Comparison of ENCODE assay signal across 3 fruit fly cellular contexts in the genomic region with DNA sequence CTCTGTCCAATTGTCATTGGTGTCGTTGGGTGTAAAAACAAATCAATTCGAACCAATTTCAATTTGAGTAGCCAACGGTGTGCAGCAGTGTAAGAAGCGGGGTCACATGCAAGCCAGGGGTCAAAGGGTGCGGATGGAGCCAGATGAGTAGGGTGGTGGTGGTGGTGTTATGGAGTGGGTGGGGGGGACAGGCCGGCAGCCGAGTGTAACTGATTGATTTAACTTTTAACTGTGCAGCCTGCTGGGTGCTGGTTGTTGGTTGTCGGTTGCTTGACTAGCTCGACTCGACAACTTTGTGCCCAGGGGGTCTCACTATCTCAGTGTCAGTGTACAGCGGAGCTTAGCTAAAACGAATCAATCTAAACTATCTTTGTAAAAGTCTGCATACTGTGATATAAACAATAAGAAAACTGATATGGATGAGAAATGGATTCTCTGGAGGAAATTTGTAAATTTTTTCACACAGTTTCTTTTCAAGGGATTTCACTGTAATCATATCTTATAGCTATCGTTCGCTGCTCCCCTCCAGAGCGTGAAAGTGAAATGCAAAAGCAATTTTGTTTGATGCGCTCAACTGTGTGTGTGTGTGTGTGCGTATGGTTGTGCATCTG.
TF ChIP-seq lines count a peak whose summit lies in the region.

No protein-coding gene starts in this region.

TF ChIP-seq in whole organism, adult, 20 proteins besides CTCF, POLR2A, EP300 and RAD21 (continued from another document):
- TF ChIP-seq toe (GFP tag; optimal IDR thresholded peaks at IDR 0.05; lab: Kevin White, UChicago) = no peak
- TF ChIP-seq Hr96 (GFP tag; optimal IDR thresholded peaks at IDR 0.05; lab: Kevin White, UChicago) = peak; percentile 58
- TF ChIP-seq Clk (GFP tag; optimal IDR thresholded peaks at IDR 0.05; lab: Kevin White, UChicago) = peak; percentile 51

TF ChIP-seq in whole organism, embryonic, 481 proteins besides CTCF, POLR2A, EP300 and RAD21 (continued from another document and continues in another):
- TF ChIP-seq CG13287 (GFP tag; IDR thresholded peaks at IDR 0.05; lab: Robert Waterston, UW; ENCODE audit: partially characterized antibody) = no peak
- peak; percentile 45 for TF ChIP-seq CG10462 (GFP tag; optimal IDR thresholded peaks at IDR 0.05; lab: Kevin White, UChicago)
- TF ChIP-seq Poxn (GFP tag; IDR thresholded peaks at IDR 0.05; lab: Robert Waterston, UW) = no peak
- peak; percentile 87 for TF ChIP-seq ATbp (GFP tag; optimal IDR thresholded peaks at IDR 0.05; lab: Kevin White, UChicago)
- TF ChIP-seq Rfx (GFP tag; IDR thresholded peaks at IDR 0.05; lab: Robert Waterston, UW) = peak; percentile 67
- no peak for TF ChIP-seq B-H2 (GFP tag; optimal IDR thresholded peaks at IDR 0.05; lab: Kevin White, UChicago)
- TF ChIP-seq peb (GFP tag; IDR thresholded peaks at IDR 0.05; lab: Robert Waterston, UW) = peak; percentile 80
- peak; percentile 46; the same call in 1 of the 2 replicates for TF ChIP-seq Doc2 (GFP tag; IDR thresholded peaks at IDR 0.05; lab: Robert Waterston, UW)
- TF ChIP-seq chif (GFP tag; optimal IDR thresholded peaks at IDR 0.05; lab: Kevin White, UChicago) = peak; percentile 56 to 76
- peak; percentile 71 for TF ChIP-seq slbo (GFP tag; IDR thresholded peaks at IDR 0.05; lab: Robert Waterston, UW)
- peak; percentile 71 for TF ChIP-seq CG4707 (GFP tag; optimal IDR thresholded peaks at IDR 0.05; lab: Kevin White, UChicago)
- peak; percentile 11 for TF ChIP-seq sd (tag; optimal IDR thresholded peaks at IDR 0.05; lab: Kevin White, UChicago)
- TF ChIP-seq Dref (GFP tag; IDR thresholded peaks at IDR 0.05; lab: Robert Waterston, UW) = no peak
- TF ChIP-seq CG10959 (GFP tag; IDR thresholded peaks at IDR 0.05; lab: Robert Waterston, UW) = peak; percentile 56
- no peak for TF ChIP-seq CG6254 (GFP tag; optimal IDR thresholded peaks at IDR 0.05; lab: Kevin White, UChicago)
- peak; percentile 37 for TF ChIP-seq Meics (GFP tag; optimal IDR thresholded peaks at IDR 0.05; lab: Kevin White, UChicago)
- TF ChIP-seq cato (GFP tag; optimal IDR thresholded peaks at IDR 0.05; lab: Kevin White, UChicago; ENCODE audit: borderline replicate concordance) = peak; percentile 45
- no peak for TF ChIP-seq hbn (GFP tag; IDR thresholded peaks at IDR 0.05; lab: Robert Waterston, UW; ENCODE audit: partially characterized antibody)
- no peak for TF ChIP-seq PHDP (tag; optimal IDR thresholded peaks at IDR 0.05; lab: Kevin White, UChicago)
- TF ChIP-seq sqz (GFP tag; optimal IDR thresholded peaks at IDR 0.05; lab: Kevin White, UChicago) = no peak
- peak; percentile 75 for TF ChIP-seq CG10366 (GFP tag; IDR thresholded peaks at IDR 0.05; lab: Robert Waterston, UW)
- TF ChIP-seq gcm (GFP tag; optimal IDR thresholded peaks at IDR 0.05; lab: Kevin White, UChicago) = no peak
- TF ChIP-seq pho (GFP tag; optimal IDR thresholded peaks at IDR 0.05; lab: Kevin White, UChicago) = no peak
- no peak for TF ChIP-seq D19B (GFP tag; optimal IDR thresholded peaks at IDR 0.05; lab: Kevin White, UChicago)
- peak; percentile 62 for TF ChIP-seq CG17385 (GFP tag; optimal IDR thresholded peaks at IDR 0.05; lab: Kevin White, UChicago)
- 0 out of 3 replicates have a peak, but pooled peaks have one; percentile 9 for TF ChIP-seq Mrtf (GFP tag; IDR thresholded peaks at IDR 0.05; lab: Robert Waterston, UW)
- peak; percentile 67 for TF ChIP-seq CG4820 (GFP tag; optimal IDR thresholded peaks at IDR 0.05; lab: Kevin White, UChicago)
- TF ChIP-seq Nf-YB (GFP tag; optimal IDR thresholded peaks at IDR 0.05; lab: Kevin White, UChicago) = no peak
- TF ChIP-seq ci (GFP tag; IDR thresholded peaks at IDR 0.05; lab: Robert Waterston, UW) = peak; percentile 94
- TF ChIP-seq Hsf (GFP tag; optimal IDR thresholded peaks at IDR 0.05; lab: Kevin White, UChicago) = peak; percentile 70
- no peak for TF ChIP-seq CG18262 (tag; optimal IDR thresholded peaks at IDR 0.05; lab: Kevin White, UChicago)
- peak; percentile 70 for TF ChIP-seq CG3407 (GFP tag; optimal IDR thresholded peaks at IDR 0.05; lab: Kevin White, UChicago)
- TF ChIP-seq amos (GFP tag; IDR thresholded peaks at IDR 0.05; lab: Robert Waterston, UW; ENCODE audit: partially characterized antibody) = no peak
- TF ChIP-seq emc (GFP tag; optimal IDR thresholded peaks at IDR 0.05; lab: Kevin White, UChicago) = no peak
- TF ChIP-seq CG6272 (GFP tag; IDR thresholded peaks at IDR 0.05; lab: Robert Waterston, UW) = peak; percentile 61
- peak; percentile 27 for TF ChIP-seq cwo (GFP tag; optimal IDR thresholded peaks at IDR 0.05; lab: Kevin White, UChicago)
- peak; percentile 66 for TF ChIP-seq CG14441 (GFP tag; IDR thresholded peaks at IDR 0.05; lab: Robert Waterston, UW)
- no peak for TF ChIP-seq inv (GFP tag; IDR thresholded peaks at IDR 0.05; lab: Robert Waterston, UW; ENCODE audit: partially characterized antibody)
- TF ChIP-seq cas (GFP tag; IDR thresholded peaks at IDR 0.05; lab: Robert Waterston, UW) = no peak
- peak; percentile 77 for TF ChIP-seq CG14667 (GFP tag; IDR thresholded peaks at IDR 0.05; lab: Robert Waterston, UW)
- TF ChIP-seq zfh2 (GFP tag; optimal IDR thresholded peaks at IDR 0.05; lab: Kevin White, UChicago) = no peak
- peak; percentile 91 for TF ChIP-seq sisA (GFP tag; IDR thresholded peaks at IDR 0.05; lab: Robert Waterston, UW)
- peak; percentile 75 for TF ChIP-seq pum (GFP tag; optimal IDR thresholded peaks at IDR 0.05; lab: Kevin White, UChicago)
- no peak for TF ChIP-seq CoRest (tag; optimal IDR thresholded peaks at IDR 0.05; lab: Kevin White, UChicago)
- TF ChIP-seq sna (GFP tag; IDR thresholded peaks at IDR 0.05; lab: Robert Waterston, UW; ENCODE audit: partially characterized antibody) = no peak
- TF ChIP-seq CG3995 (GFP tag; optimal IDR thresholded peaks at IDR 0.05; lab: Kevin White, UChicago) = no peak
- TF ChIP-seq zfh1 (GFP tag; IDR thresholded peaks at IDR 0.05; lab: Robert Waterston, UW) = peak; percentile 86
- TF ChIP-seq hb (GFP tag; IDR thresholded peaks at IDR 0.05; lab: Robert Waterston, UW; ENCODE audit: partially characterized antibody) = no peak
- no peak for TF ChIP-seq Hr39 (optimal IDR thresholded peaks at IDR 0.05; lab: Kevin White, UChicago)
- no peak for TF ChIP-seq CG15696 (tag; optimal IDR thresholded peaks at IDR 0.05; lab: Kevin White, UChicago)
- peak; percentile 78; the same call in 2 of the 3 replicates for TF ChIP-seq H15 (GFP tag; IDR thresholded peaks at IDR 0.05; lab: Robert Waterston, UW)
- TF ChIP-seq CG9932 (GFP tag; IDR thresholded peaks at IDR 0.05; lab: Robert Waterston, UW) = peak; percentile 34; the same call in 1 of the 2 replicates
- TF ChIP-seq dan (GFP tag; IDR thresholded peaks at IDR 0.05; lab: Robert Waterston, UW) = no peak
- TF ChIP-seq tx (GFP tag; optimal IDR thresholded peaks at IDR 0.05; lab: Kevin White, UChicago) = peak; percentile 60
- peak in 1 of 2 experiments; percentile 17 for TF ChIP-seq crp (GFP tag; optimal IDR thresholded peaks at IDR 0.05; lab: Kevin White, UChicago)
- no peak for TF ChIP-seq CG11085 (GFP tag; IDR thresholded peaks at IDR 0.05; lab: Robert Waterston, UW)
- peak; percentile 45 for TF ChIP-seq MTF-1 (GFP tag; optimal IDR thresholded peaks at IDR 0.05; lab: Kevin White, UChicago; ENCODE audit: borderline replicate concordance)
- no peak for TF ChIP-seq sr (GFP tag; IDR thresholded peaks at IDR 0.05; lab: Robert Waterston, UW)
- no peak for TF ChIP-seq CG17568 (GFP tag; optimal IDR thresholded peaks at IDR 0.05; lab: Kevin White, UChicago)
- TF ChIP-seq CG11695 (GFP tag; IDR thresholded peaks at IDR 0.05; lab: Robert Waterston, UW) = peak; percentile 68

TF ChIP-seq in whole organism, prepupa, 60 proteins besides CTCF, POLR2A, EP300 and RAD21 (continued from another document):
- TF ChIP-seq CG16779 (tag; optimal IDR thresholded peaks at IDR 0.05; lab: Kevin White, UChicago) (peak; percentile 40), CG3919 (GFP tag; optimal IDR thresholded peaks at IDR 0.05; lab: Kevin White, UChicago) (peak; percentile 68), Blimp-1 (GFP tag; optimal IDR thresholded peaks at IDR 0.05; lab: Kevin White, UChicago) (peak; percentile 24), Eip75B (GFP tag; optimal IDR thresholded peaks at IDR 0.05; lab: Kevin White, UChicago) (no peak), CG32006 (GFP tag; optimal IDR thresholded peaks at IDR 0.05; lab: Kevin White, UChicago) (peak; percentile 91), CG6163 (GFP tag; IDR thresholded peaks at IDR 0.05; lab: Robert Waterston, UW) (peak; percentile 91)
